Worm (Caenorhabditis elegans) whole organism, late embryonic: Measurements from ENCODE around the gene lec-11.

ENCODE experiments used
- F13H6.1 ChIP-seq: sonication (generic microtip); optimal IDR thresholded peaks from 2 replicates; lab custom pipeline; 2016; ENCODE audit warnings: missing genetic modification characterization, missing compliant biosample characterization
- ama-1 ChIP-seq: fragments of 150-350 bp; optimal IDR thresholded peaks from 2 replicates; lab custom pipeline; 2014
- ceh-19 ChIP-seq: fragments of 200-800 bp; sonication (Bioruptor generic); optimal IDR thresholded peaks from 2 replicates; lab custom pipeline; 2018; ENCODE audit warnings: mild to moderate bottlenecking, missing genetic modification characterization, missing compliant biosample characterization
- ceh-6 ChIP-seq: fragments of 200-800 bp; sonication (Bioruptor generic); optimal IDR thresholded peaks from 2 replicates; lab custom pipeline; 2018; ENCODE audit warnings: mild to moderate bottlenecking, missing genetic modification characterization, missing compliant biosample characterization
- odd-2 ChIP-seq: sonication (generic microtip); optimal IDR thresholded peaks from 2 replicates; lab custom pipeline; 2017; ENCODE audit warnings: antibody characterized with exemption, mild to moderate bottlenecking, missing genetic modification characterization, missing compliant biosample characterization
- rnt-1 ChIP-seq: sonication (generic microtip); optimal IDR thresholded peaks from 2 replicates; lab custom pipeline; 2016; ENCODE audit warnings: missing genetic modification characterization, missing compliant biosample characterization
- syd-9 ChIP-seq: sonication (generic microtip); optimal IDR thresholded peaks from 2 replicates; lab custom pipeline; 2016; ENCODE audit warnings: mild to moderate bottlenecking, missing genetic modification characterization, moderate library complexity, missing compliant biosample characterization
- unc-55 ChIP-seq: sonication (generic microtip); optimal IDR thresholded peaks from 2 replicates; lab custom pipeline; 2017; ENCODE audit warnings: missing biosample characterization, missing genetic modification reagents, missing genetic modification characterization

DNA sequence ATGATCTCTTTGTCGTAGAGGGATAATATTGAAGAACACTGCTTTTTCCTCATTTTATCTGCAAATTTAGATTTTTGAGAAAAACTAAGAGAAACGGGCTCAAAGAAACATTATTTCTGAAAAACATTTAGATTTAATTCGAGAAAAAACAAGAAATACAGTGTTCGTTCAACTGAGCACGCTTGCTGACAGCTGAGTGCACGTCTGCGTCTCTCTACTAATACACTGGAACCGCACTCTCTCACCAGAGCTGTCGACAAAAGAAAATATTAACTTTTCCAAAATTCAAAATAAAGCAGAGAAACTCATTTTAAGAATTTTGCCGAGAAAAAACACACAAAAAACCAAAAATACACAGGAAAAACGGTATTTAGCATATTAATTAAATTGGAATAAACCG lies 23.3 kb upstream of the lec-11 start, which contains the start of gene drh-1:
- no peak for TF ChIP-seq F13H6.1 (tag; lab: Kevin White, UChicago)
- TF ChIP-seq ama-1 (lab: Kevin White, UChicago) = no peak
- TF ChIP-seq ceh-6 (GFP tag; lab: Kevin White, UChicago) = no peak
- no peak for TF ChIP-seq ceh-19
- no peak for TF ChIP-seq unc-55 (GFP tag; lab: Kevin White, UChicago)
- no peak for TF ChIP-seq rnt-1 (tag; lab: Kevin White, UChicago)
- no peak for TF ChIP-seq syd-9
- no peak for TF ChIP-seq odd-2
